Worm (Caenorhabditis elegans) whole organism, late embryonic: ENCODE data around the gene ceh-13.

ENCODE experiments used
- C08G9.2 ChIP-seq: sonication (generic microtip); optimal IDR thresholded peaks from 2 replicates; lab custom pipeline; 2016; ENCODE audit warnings: mild to moderate bottlenecking, missing genetic modification characterization, moderate library complexity, missing compliant biosample characterization
- C38D4.7 ChIP-seq: fragments of 200-800 bp; sonication (Bioruptor generic); optimal IDR thresholded peaks from 2 replicates; lab custom pipeline; 2018; ENCODE audit warnings: mild to moderate bottlenecking, missing genetic modification characterization, moderate library complexity, missing compliant biosample characterization
- K02D7.2 ChIP-seq: sonication (generic microtip); optimal IDR thresholded peaks from 2 replicates; lab custom pipeline; 2017; ENCODE audit warnings: mild to moderate bottlenecking, missing genetic modification characterization, missing compliant biosample characterization
- K09A11.1 ChIP-seq: sonication (generic microtip); optimal IDR thresholded peaks from 2 replicates; lab custom pipeline; 2017; ENCODE audit warnings: antibody characterized with exemption, mild to moderate bottlenecking, missing genetic modification characterization, missing compliant biosample characterization; ENCODE audit not compliant: insufficient read depth
- T23F11.4 ChIP-seq: fragments of 200-800 bp; sonication (Bioruptor generic); optimal IDR thresholded peaks from 2 replicates; lab custom pipeline; 2018; ENCODE audit warnings: mild to moderate bottlenecking, missing genetic modification characterization, missing compliant biosample characterization
- Y22D7AL.16 ChIP-seq: sonication (generic microtip); optimal IDR thresholded peaks from 2 replicates; lab custom pipeline; 2016; ENCODE audit warnings: missing genetic modification characterization, missing compliant biosample characterization
- ama-1 ChIP-seq: fragments of 150-350 bp; optimal IDR thresholded peaks from 2 replicates; lab custom pipeline; 2014
- ceh-18 ChIP-seq: sonication (generic microtip); optimal IDR thresholded peaks from 2 replicates; lab custom pipeline; 2016; ENCODE audit warnings: missing genetic modification characterization, missing compliant biosample characterization
- ceh-19 ChIP-seq: fragments of 200-800 bp; sonication (Bioruptor generic); optimal IDR thresholded peaks from 2 replicates; lab custom pipeline; 2018; ENCODE audit warnings: mild to moderate bottlenecking, missing genetic modification characterization, missing compliant biosample characterization
- ceh-22 ChIP-seq: sonication (generic microtip); optimal IDR thresholded peaks from 2 replicates; lab custom pipeline; 2017; ENCODE audit warnings: missing biosample characterization, missing genetic modification characterization
- ceh-24 ChIP-seq: sonication (generic microtip); optimal IDR thresholded peaks from 2 replicates; lab custom pipeline; 2016; ENCODE audit warnings: mild to moderate bottlenecking, missing genetic modification characterization, missing compliant biosample characterization
- ceh-30 ChIP-seq: fragments of 150-350 bp; optimal IDR thresholded peaks from 2 replicates; lab custom pipeline; 2014; ENCODE audit warnings: missing biosample characterization, missing genetic modification characterization
- ceh-31 ChIP-seq: sonication (generic microtip); optimal IDR thresholded peaks from 2 replicates; lab custom pipeline; 2016; ENCODE audit warnings: missing genetic modification characterization, missing compliant biosample characterization
- ceh-48 ChIP-seq: sonication (generic microtip); optimal IDR thresholded peaks from 2 replicates; lab custom pipeline; 2016; ENCODE audit warnings: missing genetic modification characterization, inconsistent platforms, missing compliant biosample characterization
- ceh-6 ChIP-seq: fragments of 200-800 bp; sonication (Bioruptor generic); optimal IDR thresholded peaks from 2 replicates; lab custom pipeline; 2018; ENCODE audit warnings: mild to moderate bottlenecking, missing genetic modification characterization, missing compliant biosample characterization
- che-1 ChIP-seq: sonication (generic microtip); optimal IDR thresholded peaks from 2 replicates; lab custom pipeline; 2016; ENCODE audit warnings: mild to moderate bottlenecking, missing genetic modification characterization, missing compliant biosample characterization
- dmd-4 ChIP-seq: sonication (generic microtip); optimal IDR thresholded peaks from 2 replicates; lab custom pipeline; 2016; ENCODE audit warnings: borderline replicate concordance, missing genetic modification characterization, missing compliant biosample characterization
- dve-1 ChIP-seq: sonication (generic microtip); optimal IDR thresholded peaks from 2 replicates; lab custom pipeline; 2017; ENCODE audit warnings: antibody characterized with exemption, mild to moderate bottlenecking, missing genetic modification characterization, missing compliant biosample characterization
- elt-2 ChIP-seq: sonication (generic microtip); optimal IDR thresholded peaks from 2 replicates; lab custom pipeline; 2016; ENCODE audit warnings: missing genetic modification reagents, missing genetic modification characterization, missing compliant biosample characterization
- elt-4 ChIP-seq: sonication (generic microtip); optimal IDR thresholded peaks from 2 replicates; lab custom pipeline; 2016; ENCODE audit warnings: missing genetic modification characterization, missing compliant biosample characterization
- ets-4 ChIP-seq: sonication (generic microtip); optimal IDR thresholded peaks from 2 replicates; lab custom pipeline; 2016; ENCODE audit warnings: missing genetic modification characterization, missing compliant biosample characterization
- eyg-1 ChIP-seq: sonication (generic microtip); optimal IDR thresholded peaks from 2 replicates; lab custom pipeline; 2016; ENCODE audit warnings: missing genotype, missing genetic modification characterization, missing compliant biosample characterization
- fax-1 ChIP-seq: sonication (generic microtip); optimal IDR thresholded peaks from 2 replicates; lab custom pipeline; 2016; ENCODE audit warnings: missing genotype, missing genetic modification characterization, missing compliant biosample characterization
- fkh-10 ChIP-seq: fragments of 150-350 bp; optimal IDR thresholded peaks from 2 replicates; lab custom pipeline; 2014; ENCODE audit warnings: missing biosample characterization, missing genetic modification reagents, missing genetic modification characterization
- fkh-6 ChIP-seq: sonication (generic microtip); optimal IDR thresholded peaks from 2 replicates; lab custom pipeline; 2016; ENCODE audit warnings: missing genetic modification characterization, missing compliant biosample characterization
- gmeb-2 ChIP-seq: sonication (generic microtip); optimal IDR thresholded peaks from 2 replicates; lab custom pipeline; 2016; ENCODE audit warnings: missing genetic modification characterization, inconsistent platforms, missing compliant biosample characterization
- hlh-13 ChIP-seq: fragments of 200-800 bp; sonication (Bioruptor generic); optimal IDR thresholded peaks from 2 replicates; lab custom pipeline; 2018; ENCODE audit warnings: mild to moderate bottlenecking, missing genetic modification characterization, missing compliant biosample characterization
- hlh-15 ChIP-seq: sonication (generic microtip); optimal IDR thresholded peaks from 2 replicates; lab custom pipeline; 2016; ENCODE audit warnings: missing genetic modification characterization, missing compliant biosample characterization
- hlh-30 ChIP-seq: sonication (generic microtip); optimal IDR thresholded peaks from 2 replicates; lab custom pipeline; 2017; ENCODE audit warnings: antibody characterized with exemption, missing genetic modification characterization, missing compliant biosample characterization; ENCODE audit not compliant: insufficient read depth
- hlh-6 ChIP-seq: sonication (generic microtip); optimal IDR thresholded peaks from 2 replicates; lab custom pipeline; 2016; ENCODE audit warnings: missing genotype, missing genetic modification characterization, missing compliant biosample characterization
- hlh-8 ChIP-seq: sonication (generic microtip); optimal IDR thresholded peaks from 2 replicates; lab custom pipeline; 2016; ENCODE audit warnings: missing genotype, missing genetic modification characterization, missing compliant biosample characterization
- lim-6 ChIP-seq: sonication (generic microtip); optimal IDR thresholded peaks from 2 replicates; lab custom pipeline; 2016; ENCODE audit warnings: missing genetic modification characterization, missing compliant biosample characterization
- lin-11 ChIP-seq: fragments of 200-800 bp; sonication (Bioruptor generic); optimal IDR thresholded peaks from 2 replicates; lab custom pipeline; 2018; ENCODE audit warnings: mild to moderate bottlenecking, missing genetic modification characterization, missing compliant biosample characterization
- nfya-1 ChIP-seq: sonication (generic microtip); optimal IDR thresholded peaks from 2 replicates; lab custom pipeline; 2017; ENCODE audit warnings: missing genetic modification characterization, mild to moderate bottlenecking, missing compliant biosample characterization, antibody characterized with exemption, moderate library complexity
- nhr-11 ChIP-seq: fragments of 150-350 bp; optimal IDR thresholded peaks from 2 replicates; lab custom pipeline; 2014; ENCODE audit warnings: missing biosample characterization, missing genetic modification characterization
- npax-4 ChIP-seq: sonication (generic microtip); optimal IDR thresholded peaks from 2 replicates; lab custom pipeline; 2016; ENCODE audit warnings: missing genetic modification characterization, missing compliant biosample characterization
- odd-2 ChIP-seq: sonication (generic microtip); optimal IDR thresholded peaks from 2 replicates; lab custom pipeline; 2017; ENCODE audit warnings: antibody characterized with exemption, mild to moderate bottlenecking, missing genetic modification characterization, missing compliant biosample characterization
- pat-9 ChIP-seq: fragments of 200-800 bp; sonication (Bioruptor generic); optimal IDR thresholded peaks from 2 replicates; lab custom pipeline; 2018; ENCODE audit warnings: mild to moderate bottlenecking, missing genetic modification characterization, moderate library complexity, missing compliant biosample characterization
- pha-4 ChIP-seq: fragments of 150-350 bp; optimal IDR thresholded peaks from 2 replicates; lab custom pipeline; 2018; ENCODE audit warnings: missing biosample characterization, missing genetic modification reagents, missing genetic modification characterization
- pqm-1 ChIP-seq: sonication (generic microtip); optimal IDR thresholded peaks from 2 replicates; lab custom pipeline; 2016; ENCODE audit warnings: missing genetic modification characterization, missing compliant biosample characterization
- pros-1 ChIP-seq: fragments of 150-350 bp; optimal IDR thresholded peaks from 2 replicates; lab custom pipeline; 2014; ENCODE audit warnings: missing biosample characterization, missing genetic modification reagents, missing genetic modification characterization
- ref-2 ChIP-seq: sonication (generic microtip); optimal IDR thresholded peaks from 2 replicates; lab custom pipeline; 2016; ENCODE audit warnings: missing genetic modification characterization, missing compliant biosample characterization
- rnt-1 ChIP-seq: sonication (generic microtip); optimal IDR thresholded peaks from 2 replicates; lab custom pipeline; 2016; ENCODE audit warnings: missing genetic modification characterization, missing compliant biosample characterization
- sdc-2 ChIP-seq: sonication (generic microtip); optimal IDR thresholded peaks from 2 replicates; lab custom pipeline; 2016; ENCODE audit warnings: missing genotype, missing genetic modification characterization, missing compliant biosample characterization
- sox-2 ChIP-seq: fragments of 200-800 bp; sonication (Bioruptor generic); IDR thresholded peaks from 2 replicates; pipeline ENCODE4 v1.3.6; 2022; ENCODE audit warnings: missing genetic modification reagents, missing genetic modification characterization, missing compliant biosample characterization
- sox-4 ChIP-seq: sonication (generic microtip); optimal IDR thresholded peaks from 2 replicates; lab custom pipeline; 2017; ENCODE audit warnings: mild to moderate bottlenecking, missing genetic modification characterization, inconsistent platforms, missing compliant biosample characterization
- syd-9 ChIP-seq: sonication (generic microtip); optimal IDR thresholded peaks from 2 replicates; lab custom pipeline; 2016; ENCODE audit warnings: mild to moderate bottlenecking, missing genetic modification characterization, moderate library complexity, missing compliant biosample characterization
- tbx-2 ChIP-seq: sonication (generic microtip); optimal IDR thresholded peaks from 2 replicates; lab custom pipeline; 2016; ENCODE audit warnings: missing genetic modification characterization, missing compliant biosample characterization
- tbx-7 ChIP-seq: sonication (generic microtip); optimal IDR thresholded peaks from 2 replicates; lab custom pipeline; 2016; ENCODE audit warnings: missing genotype, missing genetic modification characterization, missing compliant biosample characterization
- ttx-3 ChIP-seq: sonication (generic microtip); optimal IDR thresholded peaks from 2 replicates; lab custom pipeline; 2016; ENCODE audit warnings: missing genetic modification reagents, missing genetic modification characterization, missing compliant biosample characterization
- unc-55 ChIP-seq: sonication (generic microtip); optimal IDR thresholded peaks from 2 replicates; lab custom pipeline; 2017; ENCODE audit warnings: missing biosample characterization, missing genetic modification reagents, missing genetic modification characterization
- unc-86 ChIP-seq: sonication (generic microtip); optimal IDR thresholded peaks from 2 replicates; lab custom pipeline; 2016; ENCODE audit warnings: missing genetic modification characterization, missing compliant biosample characterization
- zip-5 ChIP-seq: sonication (generic microtip); optimal IDR thresholded peaks from 2 replicates; lab custom pipeline; 2016; ENCODE audit warnings: missing genetic modification characterization, missing compliant biosample characterization
- ztf-16 ChIP-seq: sonication (generic microtip); optimal IDR thresholded peaks from 2 replicates; lab custom pipeline; 2017; ENCODE audit warnings: missing genetic modification characterization, missing compliant biosample characterization

The ceh-13 gene

DNA sequence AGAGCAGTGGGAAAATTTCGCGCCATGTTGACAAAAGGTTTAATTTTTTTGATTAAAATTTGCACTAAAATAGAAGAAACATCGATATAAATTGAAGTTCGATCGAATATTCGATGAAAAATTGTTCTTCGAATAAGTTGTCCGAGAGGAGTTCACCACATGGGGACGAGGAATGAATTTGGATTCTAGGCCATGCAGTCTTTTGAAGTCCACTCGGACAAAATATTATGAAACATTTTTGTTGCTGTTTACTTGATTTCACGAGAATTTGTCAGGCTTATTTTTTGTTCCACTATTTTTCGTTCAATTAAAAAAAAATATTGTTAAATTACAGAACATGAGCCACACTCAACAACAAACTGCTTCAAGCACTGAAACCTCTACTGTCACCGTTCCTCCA lies 34.8 kb upstream of the ceh-13 start, which contains the start of the genes cux-7 and C07H6.2:
Gene cux-7 (minus strand): TSS at position 174 of the 400 bp plus-strand sequence.
Gene C07H6.2 (plus strand): TSS at position 338 of the 400 bp plus-strand sequence.
- no peak for TF ChIP-seq ceh-30 (tag; lab: Kevin White, UChicago)
- no peak for TF ChIP-seq fkh-10
- peak; percentile 100 for TF ChIP-seq tbx-7
- peak; percentile 99 for TF ChIP-seq ceh-31
- no peak for TF ChIP-seq npax-4
- no peak for TF ChIP-seq ceh-22 (tag; lab: Kevin White, UChicago)
- no peak for TF ChIP-seq K09A11.1 (tag; lab: Kevin White, UChicago)
- TF ChIP-seq T23F11.4, result no peak
- TF ChIP-seq ets-4 (tag; lab: Kevin White, UChicago), result peak; percentile 99
- no peak for TF ChIP-seq che-1
- peak; percentile 100 for TF ChIP-seq C08G9.2 (tag; lab: Kevin White, UChicago)
- TF ChIP-seq ceh-48 (tag; lab: Kevin White, UChicago), result peak; percentile 34
- peak; percentile 89 for TF ChIP-seq fax-1
- TF ChIP-seq ttx-3 (tag; lab: Kevin White, UChicago), result no peak
- TF ChIP-seq ceh-19 (GFP tag; lab: Kevin White, UChicago), result peak; percentile 62
- peak; percentile 34 for TF ChIP-seq hlh-13 (GFP tag; lab: Kevin White, UChicago)
- no peak for TF ChIP-seq sox-2 (GFP tag; lab: Robert Waterston, UW)
- TF ChIP-seq lim-6 (tag; lab: Kevin White, UChicago), result peak; percentile 94
- no peak for TF ChIP-seq pha-4 (tag; lab: Kevin White, UChicago)
- peak; percentile 65 for TF ChIP-seq ztf-16 (tag; lab: Kevin White, UChicago)
- no peak for TF ChIP-seq C38D4.7 (GFP tag; lab: Kevin White, UChicago)
- TF ChIP-seq unc-55, result peak; percentile 13
- peak; percentile 62 for TF ChIP-seq hlh-15
- TF ChIP-seq unc-86, result peak; percentile 35
- peak; percentile 85 for TF ChIP-seq eyg-1
- TF ChIP-seq ceh-6 (GFP tag; lab: Kevin White, UChicago), result peak; percentile 46
- peak; percentile 69 for TF ChIP-seq pqm-1 (tag; lab: Kevin White, UChicago)
- TF ChIP-seq ceh-24 (tag; lab: Kevin White, UChicago), result no peak
- TF ChIP-seq dve-1, result no peak
- no peak for TF ChIP-seq nhr-11 (tag; lab: Kevin White, UChicago)
- TF ChIP-seq pat-9 (tag; lab: Kevin White, UChicago), result no peak
- peak; percentile 69 for TF ChIP-seq ceh-18 (tag; lab: Kevin White, UChicago)
- peak; percentile 55 for TF ChIP-seq sdc-2 (tag; lab: Kevin White, UChicago)
- TF ChIP-seq dmd-4, result peak; percentile 67
- peak; percentile 57 for TF ChIP-seq nfya-1
- TF ChIP-seq elt-2 (tag; lab: Kevin White, UChicago), result peak; percentile 90
- TF ChIP-seq zip-5, result peak; percentile 96
- TF ChIP-seq fkh-6 (tag; lab: Kevin White, UChicago), result peak; percentile 87
- peak; percentile 27 for TF ChIP-seq Y22D7AL.16
- TF ChIP-seq lin-11 (tag; lab: Kevin White, UChicago), result no peak
- TF ChIP-seq tbx-2 (tag; lab: Kevin White, UChicago), result peak; percentile 98
- TF ChIP-seq sox-4, result no peak
- no peak for TF ChIP-seq K02D7.2 (tag; lab: Kevin White, UChicago)
- peak; percentile 97 for TF ChIP-seq rnt-1 (tag; lab: Kevin White, UChicago)
- peak; percentile 94 for TF ChIP-seq hlh-8 (tag; lab: Kevin White, UChicago)
- peak; percentile 97 for TF ChIP-seq ref-2 (tag; lab: Kevin White, UChicago)
- peak; percentile 60 for TF ChIP-seq syd-9 (tag; lab: Kevin White, UChicago)
- TF ChIP-seq hlh-6 (tag; lab: Kevin White, UChicago), result peak; percentile 84
- no peak for TF ChIP-seq odd-2 (tag; lab: Kevin White, UChicago)
- no peak for TF ChIP-seq ama-1 (lab: Kevin White, UChicago)
- no peak for TF ChIP-seq pros-1 (tag; lab: Kevin White, UChicago)
- no peak for TF ChIP-seq hlh-30 (tag; lab: Kevin White, UChicago)
- TF ChIP-seq gmeb-2 (tag; lab: Kevin White, UChicago), result peak; percentile 3
- TF ChIP-seq elt-4 (tag; lab: Kevin White, UChicago), result no peak
